Worm (Caenorhabditis elegans): ENCODE data around the gene T04A8.8.

T04A8.8 gene

ce11 chrIII:4695057-4695456, 1.3 kb downstream of the T04A8.8 start, which contains the start of gene T04A8.7:
T04A8.7 (plus strand) TSS chrIII:4695357.
- TF ChIP-seq syd-9 (tag; optimal IDR thresholded peaks at IDR 0.05) (no peak), ztf-16 (tag; optimal IDR thresholded peaks at IDR 0.05) (no peak), gmeb-2 (tag; optimal IDR thresholded peaks at IDR 0.05) (no peak), C08G9.2 (tag; optimal IDR thresholded peaks at IDR 0.05) (no peak), che-1 (tag; optimal IDR thresholded peaks at IDR 0.05) (no peak), fax-1 (tag; optimal IDR thresholded peaks at IDR 0.05) (no peak), odd-2 (tag; optimal IDR thresholded peaks at IDR 0.05) (no peak), unc-55 (GFP tag; optimal IDR thresholded peaks at IDR 0.05) (no peak), ets-4 (tag; optimal IDR thresholded peaks at IDR 0.05) (no peak), fkh-6 (tag; optimal IDR thresholded peaks at IDR 0.05) (no peak)

DNA sequence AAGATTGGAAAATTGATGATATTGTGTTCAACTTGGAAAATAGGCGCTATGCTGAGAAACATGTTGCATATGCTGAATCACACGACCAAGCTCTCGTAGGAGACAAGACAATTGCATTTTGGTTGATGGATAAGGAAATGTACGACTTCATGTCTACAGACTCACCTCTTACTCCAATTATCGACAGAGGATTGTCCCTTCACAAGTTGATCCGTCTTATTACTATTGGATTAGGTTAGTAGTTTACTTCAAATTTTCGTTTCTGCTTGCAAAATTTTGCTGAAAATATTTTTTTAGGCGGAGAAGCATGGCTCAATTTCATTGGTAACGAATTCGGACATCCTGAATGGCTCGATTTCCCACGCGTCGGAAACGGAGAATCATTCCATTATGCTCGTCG, 3.1 kb downstream of the T04A8.8 start:
- no peak for TF ChIP-seq hlh-30 (tag; optimal IDR thresholded peaks at IDR 0.05; ENCODE audit: insufficient read depth)
- no peak for TF ChIP-seq fkh-6 (tag; optimal IDR thresholded peaks at IDR 0.05)

ce11 chrIII:4697819-4698218, 4.0 kb downstream of the T04A8.8 start, which contains the start of gene dnj-18:
dnj-18 (plus strand) TSS chrIII:4698119.
- TF ChIP-seq pha-4 (tag; optimal IDR thresholded peaks at IDR 0.05) (no peak), unc-3 (GFP tag; conservative IDR thresholded peaks at IDR 0.05) (no peak), unc-3 (tag; optimal IDR thresholded peaks at IDR 0.05) (no peak)

DNA sequence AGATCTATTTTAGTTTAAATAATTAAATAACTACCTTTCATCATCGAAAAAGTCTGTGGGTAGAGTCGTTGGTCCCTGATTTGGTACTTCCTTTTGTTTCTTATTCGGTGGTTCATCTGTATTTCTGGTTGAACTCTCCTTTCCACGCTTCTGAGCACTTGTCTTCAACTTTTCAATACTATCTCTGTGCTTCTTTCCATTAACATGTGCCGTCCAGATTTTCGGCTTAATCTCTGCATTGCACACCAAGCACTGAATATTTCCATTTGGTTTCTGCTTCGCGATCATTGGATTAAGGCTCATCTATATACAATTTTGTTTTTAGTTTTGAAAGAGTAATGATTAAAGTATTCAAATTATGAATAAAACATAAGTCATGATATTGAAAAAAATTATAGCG, 6.1 kb downstream of the T04A8.8 start, which contains the start of gene sel-13:
sel-13 (minus strand) TSS at position 303 of the 400 bp plus-strand sequence.
- no peak for TF ChIP-seq ztf-16 (tag; optimal IDR thresholded peaks at IDR 0.05)
- no peak for TF ChIP-seq nhr-11 (tag; optimal IDR thresholded peaks at IDR 0.05)

DNA sequence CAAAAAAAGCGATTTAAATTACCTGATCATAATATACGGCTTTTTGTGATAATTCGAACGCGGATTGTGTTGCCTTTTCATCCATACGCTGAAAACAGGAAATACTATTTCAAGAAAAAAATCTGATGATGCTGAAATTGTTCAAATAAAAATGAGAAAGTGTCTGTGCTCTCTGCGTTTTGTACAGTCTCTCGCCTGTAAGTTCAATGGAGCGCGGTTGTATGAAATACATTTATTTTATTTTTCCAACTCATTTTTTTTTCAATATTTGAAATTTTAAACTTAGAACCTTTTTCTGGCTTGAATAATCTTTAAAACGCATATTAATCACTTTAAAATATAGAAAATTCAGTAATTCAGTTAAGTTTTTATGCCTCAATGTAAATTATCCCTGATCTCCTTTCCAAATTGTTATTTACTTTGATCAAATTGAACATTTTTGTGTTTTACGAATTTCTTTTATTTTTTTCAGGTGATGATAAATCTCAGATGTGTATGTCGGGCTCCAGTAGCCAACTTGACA, 10.2 kb downstream of the T04A8.8 start, which contains the start of the genes clp-2 and mrpl-16:
clp-2 (minus strand) TSS at position 94 of the 523 bp plus-strand sequence.
mrpl-16 (plus strand) TSS at position 473 of the 523 bp plus-strand sequence.
- TF ChIP-seq ceh-19 (GFP tag; optimal IDR thresholded peaks at IDR 0.05) (no peak), unc-42 (tag; optimal IDR thresholded peaks at IDR 0.05) (peak; percentile 18)

ce11 chrIII:4705207-4705606, 11.4 kb downstream of the T04A8.8 start, which contains the start of gene pgap-2:
pgap-2 (plus strand) TSS chrIII:4705507.
- TF ChIP-seq ceh-48 (tag; optimal IDR thresholded peaks at IDR 0.05) (no peak), mec-3 (tag; optimal IDR thresholded peaks at IDR 0.05; ENCODE audit: borderline replicate concordance) (no peak), unc-86 (tag; optimal IDR thresholded peaks at IDR 0.05) (no peak), fkh-10 (GFP tag; optimal IDR thresholded peaks at IDR 0.05) (no peak)

DNA sequence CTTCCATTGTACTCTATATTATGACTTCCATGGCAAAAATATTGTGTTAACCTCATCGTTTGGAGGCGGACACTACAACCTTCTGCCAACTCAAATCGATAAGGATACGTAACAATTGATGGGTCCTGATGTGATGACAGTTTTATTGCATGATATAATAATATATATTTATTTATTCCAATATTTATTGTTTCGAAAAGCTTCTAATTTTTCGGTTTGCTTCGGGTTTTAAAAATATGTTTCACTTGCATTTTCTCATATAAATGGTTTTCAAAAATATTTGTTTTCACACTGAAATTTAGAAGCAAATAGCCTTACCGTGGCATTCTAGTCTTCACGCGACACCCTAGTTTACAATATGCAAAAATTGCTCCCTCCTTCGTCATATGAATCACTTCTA, 12.9 kb downstream of the T04A8.8 start, which contains the start of gene T04A8.13:
T04A8.13 (plus strand) TSS at position 301 of the 400 bp plus-strand sequence.
- TF ChIP-seq pha-4 (tag; optimal IDR thresholded peaks at IDR 0.05) (no peak), ceh-6 (GFP tag; optimal IDR thresholded peaks at IDR 0.05) (no peak), ceh-9 (tag; optimal IDR thresholded peaks at IDR 0.05) (no peak), C38D4.7 (GFP tag; optimal IDR thresholded peaks at IDR 0.05) (no peak), ceh-18 (tag; optimal IDR thresholded peaks at IDR 0.05) (no peak), dve-1 (tag; optimal IDR thresholded peaks at IDR 0.05) (no peak), npax-4 (tag; optimal IDR thresholded peaks at IDR 0.05) (no peak), elt-2 (tag; optimal IDR thresholded peaks at IDR 0.05) (no peak), eyg-1 (tag; optimal IDR thresholded peaks at IDR 0.05) (no peak)
